Fruit fly (Drosophila melanogaster) whole organism, wandering third instar larva: ENCODE measurements around the gene kek5.
A peak's percentile ranks its signal among the peaks of the same experiment; 100 is the strongest.

Experiments used
- Abd-B ChIP-seq: fragments of >200 bp; optimal IDR thresholded peaks from 2 replicates; lab custom pipeline; 2017; ENCODE audit warnings: missing biosample characterization, missing genetic modification characterization
- CG9705 ChIP-seq: fragments of 200-800 bp; sonication (Bioruptor generic); optimal IDR thresholded peaks from 2 replicates; lab custom pipeline; 2018; ENCODE audit warnings: missing biosample characterization, mild to moderate bottlenecking, missing genetic modification characterization
- Hr78 ChIP-seq: fragments of >200 bp; optimal IDR thresholded peaks from 2 replicates; lab custom pipeline; 2017; ENCODE audit warnings: missing biosample characterization, missing genetic modification characterization
- Sp1 ChIP-seq: fragments of 200-800 bp; sonication (Bioruptor generic); optimal IDR thresholded peaks from 3 replicates; lab custom pipeline; 2019; ENCODE audit warnings: missing biosample characterization, mild to moderate bottlenecking, missing genetic modification characterization, moderate library complexity
- Vsx2 ChIP-seq: fragments of 200-300, 225-300 bp; sonication (Bioruptor generic); optimal IDR thresholded peaks from 2 replicates; lab custom pipeline; 2018; ENCODE audit warnings: missing biosample characterization, missing genetic modification characterization; ENCODE audit not compliant: partially characterized antibody
- h ChIP-seq: fragments of 200-800 bp; sonication (Bioruptor generic); optimal IDR thresholded peaks from 3 replicates; lab custom pipeline; 2016; ENCODE audit warnings: missing biosample characterization, mild to moderate bottlenecking, missing genetic modification characterization
- pan ChIP-seq: fragments of >200 bp; optimal IDR thresholded peaks from 2 replicates; lab custom pipeline; 2017
- psq ChIP-seq: fragments of 200-800 bp; sonication (Bioruptor generic); optimal IDR thresholded peaks from 3 replicates; lab custom pipeline; 2017; ENCODE audit warnings: missing biosample characterization, mild to moderate bottlenecking, missing genetic modification characterization, moderate library complexity
- rgr ChIP-seq: fragments of 200-800 bp; sonication (Bioruptor generic); optimal IDR thresholded peaks from 3 replicates; lab custom pipeline; 2016; ENCODE audit warnings: missing biosample characterization, mild to moderate bottlenecking, missing genetic modification characterization
- usp ChIP-seq: fragments of >200 bp; optimal IDR thresholded peaks from 2 replicates; lab custom pipeline; 2017; ENCODE audit warnings: missing biosample characterization, missing genetic modification characterization

- TF ChIP-seq CG9705 (GFP tag; lab: Kevin White, UChicago) (no peak), psq (GFP tag; lab: Kevin White, UChicago) (peak; percentile 41), usp (GFP tag; lab: Kevin White, UChicago) (no peak), Hr78 (GFP tag; lab: Kevin White, UChicago) (no peak), Vsx2 (GFP tag; lab: Kevin White, UChicago) (no peak), Abd-B (GFP tag; lab: Kevin White, UChicago) (no peak), h (peak; percentile 60), pan (lab: Kevin White, UChicago) (no peak), Sp1 (peak; percentile 25), rgr (GFP tag; lab: Kevin White, UChicago) (peak; percentile 44)
These were observed 45.0 kb upstream of the kek5 start, which contains the start of gene CG8051 for dm6 chrX:19307810-19308456.
